Fruit fly (Drosophila melanogaster): Measurements from ENCODE around the gene Octalpha2R.

Gene Octalpha2R

DNA sequence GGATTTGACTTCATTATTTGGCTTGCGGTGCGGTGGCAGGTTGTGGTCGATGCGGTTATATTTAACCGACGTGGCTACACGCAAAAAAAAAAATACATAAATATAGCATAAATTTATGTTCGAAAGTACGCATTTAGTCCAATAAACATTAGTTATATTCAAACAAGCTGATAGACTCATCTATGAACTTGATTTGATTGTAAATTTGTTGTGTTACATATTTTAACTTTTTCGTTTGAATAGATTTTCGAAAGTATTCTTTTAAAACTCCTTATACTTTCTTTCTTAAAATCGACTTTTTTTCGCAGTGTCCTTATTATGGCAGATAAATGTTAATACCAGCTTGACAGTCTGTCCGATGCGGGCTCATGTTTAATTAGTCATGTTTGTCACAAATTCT, 58.4 kb downstream of the Octalpha2R start:
- TF ChIP-seq CG12769 (tag; optimal IDR thresholded peaks at IDR 0.05) (no peak), inv (GFP tag; IDR thresholded peaks at IDR 0.05; ENCODE audit: partially characterized antibody) (no peak), CG8478 (optimal IDR thresholded peaks at IDR 0.05) (no peak), CG15696 (tag; optimal IDR thresholded peaks at IDR 0.05) (no peak), gem (tag; optimal IDR thresholded peaks at IDR 0.05) (no peak), Neu2 (GFP tag; optimal IDR thresholded peaks at IDR 0.05; ENCODE audit: borderline replicate concordance) (no peak), emc (GFP tag; optimal IDR thresholded peaks at IDR 0.05) (no peak), E2f1 (GFP tag; IDR thresholded peaks at IDR 0.05) (no peak), CG9727 (GFP tag; optimal IDR thresholded peaks at IDR 0.05) (no peak), ro (GFP tag; IDR thresholded peaks at IDR 0.05) (no peak)

DNA sequence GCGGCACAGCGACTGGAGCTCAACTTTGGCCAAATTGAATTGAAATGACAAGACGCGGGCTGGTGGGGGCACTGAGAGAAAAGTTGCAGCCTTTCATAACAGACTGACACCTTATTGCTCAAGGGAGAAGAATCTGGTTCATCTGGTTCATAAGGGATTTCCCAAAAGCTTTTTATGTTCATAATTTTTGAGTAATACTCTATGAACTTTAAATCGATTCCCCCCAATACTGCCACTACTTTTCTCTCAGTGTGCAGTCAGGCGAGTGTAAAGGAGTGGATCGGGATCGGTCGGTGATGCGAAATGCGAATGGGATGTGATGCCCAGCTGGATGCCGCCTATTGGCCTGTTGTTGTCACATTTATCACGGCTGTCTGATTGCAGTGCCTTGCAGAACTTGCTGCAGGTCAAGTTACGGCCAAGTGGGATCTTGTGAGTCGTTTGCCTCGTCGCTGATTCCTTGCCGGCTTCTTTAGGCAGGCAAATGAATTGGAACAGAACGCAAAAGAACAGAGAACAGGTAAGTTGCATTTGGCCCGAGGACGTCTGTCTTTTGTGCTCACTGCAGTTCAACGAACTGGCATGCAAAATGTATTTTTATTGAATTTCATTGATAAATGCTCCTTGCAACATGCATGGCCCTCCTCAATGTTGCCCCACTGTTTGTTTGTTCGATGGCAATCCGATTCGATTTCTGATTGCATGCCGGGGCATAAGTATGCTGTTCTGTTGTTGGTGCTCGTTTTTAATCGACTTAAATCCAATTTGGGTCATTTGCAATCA, 60.5 kb downstream of the Octalpha2R start:
- TF ChIP-seq btn (GFP tag; optimal IDR thresholded peaks at IDR 0.05) = no peak
- no peak for TF ChIP-seq prd (optimal IDR thresholded peaks at IDR 0.05)
- TF ChIP-seq prd (GFP tag; IDR thresholded peaks at IDR 0.05) = peak; percentile 31; the same call in 1 of the 3 replicates
- no peak for TF ChIP-seq ro (GFP tag; IDR thresholded peaks at IDR 0.05)
- peak; percentile 26; the same call in 1 of the 2 replicates for TF ChIP-seq slbo (GFP tag; IDR thresholded peaks at IDR 0.05)
- no peak for TF ChIP-seq az2 (GFP tag; optimal IDR thresholded peaks at IDR 0.05)
- TF ChIP-seq Optix (GFP tag; IDR thresholded peaks at IDR 0.05) = peak; percentile 26; the same call in 1 of the 3 replicates
- TF ChIP-seq bsh (GFP tag; optimal IDR thresholded peaks at IDR 0.05) = peak in 1 of 2 experiments; percentile 60
- peak; percentile 66 for TF ChIP-seq lbe (GFP tag; optimal IDR thresholded peaks at IDR 0.05)
- TF ChIP-seq Mrtf (GFP tag; IDR thresholded peaks at IDR 0.05) = no peak
- peak; percentile 67 for TF ChIP-seq nom (GFP tag; optimal IDR thresholded peaks at IDR 0.05)
- peak; percentile 10 for TF ChIP-seq Med (GFP tag)
- peak; percentile 81 for TF ChIP-seq Drgx (GFP tag; IDR thresholded peaks at IDR 0.05)
- no peak for TF ChIP-seq repo (GFP tag; optimal IDR thresholded peaks at IDR 0.05)
- no peak for TF ChIP-seq jumu (GFP tag; optimal IDR thresholded peaks at IDR 0.05)
- no peak for TF ChIP-seq CG7786 (GFP tag; optimal IDR thresholded peaks at IDR 0.05)
- TF ChIP-seq lov (optimal IDR thresholded peaks at IDR 0.05) = no peak
- TF ChIP-seq lov (GFP tag; IDR thresholded peaks at IDR 0.05) = no peak

DNA sequence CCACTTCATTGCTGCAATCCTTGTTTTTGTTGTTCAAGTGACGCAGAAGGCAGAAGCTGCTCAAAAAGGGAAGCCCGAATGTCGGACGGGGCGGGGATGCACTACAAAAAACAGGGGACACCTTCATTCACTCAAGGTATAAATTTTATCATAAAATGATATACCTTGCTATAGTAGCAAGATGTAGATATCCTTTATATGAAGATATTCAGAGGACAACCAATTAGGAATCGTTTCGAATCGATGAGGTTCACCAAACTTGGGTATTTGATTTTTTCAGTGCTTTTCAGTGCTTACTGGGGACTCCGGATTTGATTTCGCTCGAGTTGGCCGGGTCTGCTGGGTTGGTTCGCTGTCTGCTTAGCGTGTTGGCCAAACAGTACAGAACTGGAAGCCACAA, 61.8 kb downstream of the Octalpha2R start:
- TF ChIP-seq TFAM (GFP tag; optimal IDR thresholded peaks at IDR 0.05) (no peak), Atf6 (GFP tag; IDR thresholded peaks at IDR 0.05) (no peak), CG34422 (GFP tag; IDR thresholded peaks at IDR 0.05) (0 out of 3 replicates have a peak, but pooled peaks have one; percentile 35), Meics (GFP tag; optimal IDR thresholded peaks at IDR 0.05) (peak; percentile 16), CkIIα-i1 (GFP tag; IDR thresholded peaks at IDR 0.05) (no peak), en (GFP tag; optimal IDR thresholded peaks at IDR 0.05) (no peak), gcm (GFP tag; optimal IDR thresholded peaks at IDR 0.05) (no peak), lmd (GFP tag; IDR thresholded peaks at IDR 0.05) (0 out of 2 replicates have a peak, but pooled peaks have one; percentile 9), CG42726 (GFP tag; IDR thresholded peaks at IDR 0.05; ENCODE audit: partially characterized antibody) (no peak), Gug (GFP tag; IDR thresholded peaks at IDR 0.05) (0 out of 4 replicates have a peak, but pooled peaks have one; percentile 8), Taf1 (GFP tag; IDR thresholded peaks at IDR 0.05) (no peak), Dip3 (GFP tag; optimal IDR thresholded peaks at IDR 0.05) (no peak), gem (tag; optimal IDR thresholded peaks at IDR 0.05) (no peak), maf-S (GFP tag; optimal IDR thresholded peaks at IDR 0.05) (no peak), Sry-β (GFP tag; optimal IDR thresholded peaks at IDR 0.05) (no peak), CG11093 (GFP tag; IDR thresholded peaks at IDR 0.05) (no peak), tio (GFP tag; optimal IDR thresholded peaks at IDR 0.05) (no peak), CG12391 (tag; optimal IDR thresholded peaks at IDR 0.05) (no peak), MESR4 (GFP tag; optimal IDR thresholded peaks at IDR 0.05) (no peak), CG14050 (GFP tag; IDR thresholded peaks at IDR 0.05) (no peak), Hey (tag; optimal IDR thresholded peaks at IDR 0.05) (no peak), CG2875 (GFP tag; optimal IDR thresholded peaks at IDR 0.05) (no peak), ara (GFP tag; IDR thresholded peaks at IDR 0.05) (no peak), pfk (GFP tag; optimal IDR thresholded peaks at IDR 0.05) (no peak)

Measured in whole organism, embryonic.